Fruit fly (Drosophila melanogaster) whole organism, embryonic: Measurements from ENCODE around the gene pigs.

Experiments
- BEAF-32 ChIP-seq: fragments of 200-800 bp; sonication (Bioruptor generic); optimal IDR thresholded peaks from 3 replicates; lab custom pipeline; 2017; ENCODE audit warnings: missing biosample characterization, missing genetic modification characterization, mild to moderate bottlenecking, moderate library complexity, missing genetic modification reagents
- CG11093 ChIP-seq: fragments of 200-800 bp; sonication (Bioruptor generic); IDR thresholded peaks from 3 replicates; pipeline ENCODE4 v1.3.6; 2022; ENCODE audit warnings: missing biosample characterization, missing genetic modification characterization
- CG11247 ChIP-seq: fragments of 200-800 bp; sonication (Bioruptor generic); IDR thresholded peaks from 2 replicates; pipeline ENCODE4 v1.3.6; 2022; ENCODE audit warnings: missing biosample characterization, missing genetic modification characterization
- CG11456 ChIP-seq: fragments of 200-800 bp; sonication (Bioruptor generic); IDR thresholded peaks from 3 replicates; pipeline ENCODE4 v1.3.6; 2022; ENCODE audit warnings: missing biosample characterization, missing genetic modification characterization
- CG11560 ChIP-seq: fragments of 200-800 bp; sonication (Bioruptor generic); IDR thresholded peaks from 3 replicates; pipeline ENCODE4 v1.3.6; 2022; ENCODE audit warnings: missing biosample characterization, missing genetic modification characterization
- CG12104 ChIP-seq: fragments of 200-800 bp; sonication (Bioruptor generic); optimal IDR thresholded peaks from 3 replicates; lab custom pipeline; 2016; ENCODE audit warnings: missing biosample characterization, missing genetic modification characterization
- CG12659 ChIP-seq: fragments of 200-800 bp; sonication (Bioruptor generic); optimal IDR thresholded peaks from 3 replicates; lab custom pipeline; 2017; ENCODE audit warnings: mild to moderate bottlenecking, missing biosample characterization, missing genetic modification reagents, missing genetic modification characterization
- CG15011 ChIP-seq: fragments of 200-800 bp; sonication (Bioruptor generic); optimal IDR thresholded peaks from 3 replicates; lab custom pipeline; 2018; ENCODE audit warnings: missing biosample characterization, mild to moderate bottlenecking, missing genetic modification characterization
- CG1529 ChIP-seq: fragments of 200-800 bp; sonication (Bioruptor generic); optimal IDR thresholded peaks from 3 replicates; lab custom pipeline; 2018; ENCODE audit warnings: missing biosample characterization, missing genetic modification characterization
- CG16863 ChIP-seq: fragments of 200-800 bp; sonication (Bioruptor generic); optimal IDR thresholded peaks from 3 replicates; lab custom pipeline; 2016; ENCODE audit warnings: missing biosample characterization, missing genetic modification characterization
- CG1832 ChIP-seq: fragments of 200-800 bp; sonication (Bioruptor generic); optimal IDR thresholded peaks from 2 replicates; lab custom pipeline; 2017; ENCODE audit warnings: missing biosample characterization, mild to moderate bottlenecking, missing genetic modification characterization, inconsistent platforms
- CG18476 ChIP-seq: fragments of 200-800 bp; sonication (Bioruptor generic); optimal IDR thresholded peaks from 2 replicates; lab custom pipeline; 2016; ENCODE audit warnings: missing biosample characterization, mild to moderate bottlenecking, missing genetic modification characterization
- CG2120 ChIP-seq: fragments of 200-800 bp; sonication (Bioruptor generic); optimal IDR thresholded peaks from 3 replicates; lab custom pipeline; 2016; ENCODE audit warnings: missing biosample characterization, missing genetic modification characterization
- CG3065 ChIP-seq: fragments of 200-800 bp; sonication (Bioruptor generic); optimal IDR thresholded peaks from 2 replicates; lab custom pipeline; 2016; ENCODE audit warnings: missing biosample characterization, missing genetic modification characterization
- CG33557 ChIP-seq: fragments of 200-800 bp; sonication (Bioruptor generic); optimal IDR thresholded peaks from 2 replicates; lab custom pipeline; 2019; ENCODE audit warnings: missing biosample characterization, mild to moderate bottlenecking, missing genetic modification characterization, moderate library complexity
- CG3847 ChIP-seq: fragments of 200-800 bp; sonication (Bioruptor generic); IDR thresholded peaks from 2 replicates; pipeline ENCODE4 v1.3.6; 2022; ENCODE audit warnings: missing biosample characterization, missing genetic modification characterization
- CG6683 ChIP-seq: fragments of 200-800 bp; sonication (Bioruptor generic); optimal IDR thresholded peaks from 2 replicates; lab custom pipeline; 2017; ENCODE audit warnings: missing biosample characterization, mild to moderate bottlenecking, missing genetic modification characterization, missing genetic modification reagents
- CG6791 ChIP-seq: fragments of 200-800 bp; sonication (Bioruptor generic); IDR thresholded peaks from 3 replicates; pipeline ENCODE4 v1.3.6; 2022; ENCODE audit warnings: missing biosample characterization, missing genetic modification characterization; ENCODE audit not compliant: partially characterized antibody
- CG6813 ChIP-seq: fragments of 200-800 bp; sonication (Bioruptor generic); optimal IDR thresholded peaks from 2 replicates; lab custom pipeline; 2017; ENCODE audit warnings: missing biosample characterization, missing genetic modification characterization, mild to moderate bottlenecking, moderate library complexity, missing genetic modification reagents
- CG8089 ChIP-seq: fragments of 200-800 bp; sonication (Bioruptor generic); optimal IDR thresholded peaks from 3 replicates; lab custom pipeline; 2016; ENCODE audit warnings: missing biosample characterization, missing genetic modification characterization
- CG8944 ChIP-seq: fragments of 200-800 bp; sonication (Bioruptor generic); optimal IDR thresholded peaks from 3 replicates; lab custom pipeline; 2016; ENCODE audit warnings: missing biosample characterization, missing genetic modification characterization
- CG9727 ChIP-seq: fragments of 200-800 bp; sonication (Bioruptor generic); optimal IDR thresholded peaks from 3 replicates; lab custom pipeline; 2017; ENCODE audit warnings: missing biosample characterization, mild to moderate bottlenecking, missing genetic modification characterization
- Dll ChIP-seq: fragments of 200-800 bp; sonication (Bioruptor generic); IDR thresholded peaks from 4 replicates; pipeline ENCODE4 v1.3.6; 2022; ENCODE audit warnings: missing biosample characterization, missing genetic modification characterization; ENCODE audit not compliant: partially characterized antibody
- Dref ChIP-seq: fragments of 200-800 bp; sonication (Bioruptor generic); IDR thresholded peaks from 2 replicates; pipeline ENCODE4 v1.3.6; 2022; ENCODE audit warnings: missing biosample characterization, missing genetic modification characterization
- Ets65A ChIP-seq: fragments of 200-800 bp; sonication (Bioruptor generic); peaks from one replicate; lab custom pipeline; 2016; ENCODE audit warnings: missing biosample characterization, missing genetic modification characterization
- Fer3 ChIP-seq: fragments of 200-800 bp; sonication (Bioruptor generic); optimal IDR thresholded peaks from 2 replicates; lab custom pipeline; 2018; ENCODE audit warnings: missing biosample characterization, mild to moderate bottlenecking, missing genetic modification characterization, moderate library complexity
- Hmr ChIP-seq: fragments of 200-800 bp; sonication (Bioruptor generic); optimal IDR thresholded peaks from 3 replicates; lab custom pipeline; 2017; ENCODE audit warnings: mild to moderate bottlenecking, missing biosample characterization, missing genetic modification reagents, missing genetic modification characterization
- Mrtf ChIP-seq: fragments of 200-800 bp; sonication (Bioruptor generic); IDR thresholded peaks from 3 replicates; pipeline ENCODE4 v1.3.6; 2022; ENCODE audit warnings: missing biosample characterization, missing genetic modification characterization
- TFAM ChIP-seq: fragments of 200-800 bp; sonication (Bioruptor generic); optimal IDR thresholded peaks from 2 replicates; lab custom pipeline; 2017; ENCODE audit warnings: missing biosample characterization, missing genetic modification characterization, inconsistent platforms
- Trl ChIP-seq, 3 experiments: fragments of >200 bp in 2 of 3; fragments of 200-800 bp in 1 of 3; sonication (Bioruptor generic) in 1 of 3; optimal IDR thresholded peaks; 2 replicates in 1 of 3; 3 replicates in 2 of 3; lab custom pipeline; 2016 to 2017; ENCODE audit warnings: missing biosample characterization in 1 of 3, missing genetic modification characterization in 1 of 3
- Xrp1 ChIP-seq: fragments of 200-800 bp; sonication (Bioruptor generic); IDR thresholded peaks from 2 replicates; pipeline ENCODE4 v1.3.6; 2022; ENCODE audit warnings: missing biosample characterization, missing genetic modification characterization
- abd-A ChIP-seq: fragments of 200-800 bp; sonication (Bioruptor generic); optimal IDR thresholded peaks from 3 replicates; lab custom pipeline; 2019; ENCODE audit warnings: missing biosample characterization, mild to moderate bottlenecking, missing genetic modification characterization, moderate library complexity
- ash1 ChIP-seq: fragments of 200-800 bp; sonication (Bioruptor generic); optimal IDR thresholded peaks from 2 replicates; lab custom pipeline; 2018; ENCODE audit warnings: missing biosample characterization, mild to moderate bottlenecking, missing genetic modification characterization
- emc ChIP-seq: fragments of 200-800 bp; sonication (Bioruptor generic); optimal IDR thresholded peaks from 2 replicates; lab custom pipeline; 2016; ENCODE audit warnings: missing biosample characterization, missing genetic modification characterization
- esg ChIP-seq: fragments of 200-800 bp; sonication (Bioruptor generic); conservative IDR thresholded peaks from 2 replicates; pipeline ENCODE4 v1.3.6; 2022; ENCODE audit warnings: missing biosample characterization, missing genetic modification characterization
- hth ChIP-seq: fragments of >200 bp; optimal IDR thresholded peaks from 2 replicates; lab custom pipeline; 2017; ENCODE audit warnings: inconsistent platforms
- inv ChIP-seq: fragments of 200-800 bp; sonication (Bioruptor generic); IDR thresholded peaks from 2 replicates; pipeline ENCODE4 v1.3.6; 2022; ENCODE audit warnings: missing biosample characterization, missing genetic modification characterization; ENCODE audit not compliant: partially characterized antibody
- nerfin-2 ChIP-seq: fragments of 200-800 bp; sonication (Bioruptor generic); IDR thresholded peaks from 2 replicates; pipeline ENCODE4 v1.3.6; 2022; ENCODE audit warnings: missing biosample characterization, missing genetic modification characterization; ENCODE audit not compliant: partially characterized antibody
- otp ChIP-seq: fragments of 200-800 bp; sonication (Bioruptor generic); IDR thresholded peaks from 3 replicates; pipeline ENCODE4, ENCODE4 v1.3.6; 2022; ENCODE audit warnings: missing biosample characterization, missing genetic modification characterization
- peb ChIP-seq: fragments of 200-800 bp; sonication (Bioruptor generic); IDR thresholded peaks from 2 replicates; pipeline ENCODE4 v1.3.6; 2022; ENCODE audit warnings: missing biosample characterization, missing genetic modification characterization
- pita ChIP-seq: fragments of 200-800 bp; sonication (Bioruptor generic); optimal IDR thresholded peaks from 2 replicates; lab custom pipeline; 2017; ENCODE audit warnings: missing biosample characterization, mild to moderate bottlenecking, missing genetic modification characterization
- ranshi ChIP-seq: fragments of 200-800 bp; sonication (Bioruptor generic); IDR thresholded peaks from 2 replicates; pipeline ENCODE4 v1.3.6; 2022; ENCODE audit warnings: missing biosample characterization, missing genetic modification characterization
- rib ChIP-seq: fragments of 200-800 bp; sonication (Bioruptor generic); IDR thresholded peaks from 2 replicates; pipeline ENCODE4 v1.3.6; 2022; ENCODE audit warnings: missing biosample characterization, missing genetic modification characterization
- schlank ChIP-seq: fragments of 200-800 bp; sonication (Bioruptor generic); optimal IDR thresholded peaks from 2 replicates; lab custom pipeline; 2018; ENCODE audit warnings: missing biosample characterization, mild to moderate bottlenecking, missing genetic modification characterization
- stwl ChIP-seq: fragments of 200-800 bp; sonication (Bioruptor generic); optimal IDR thresholded peaks from 3 replicates; lab custom pipeline; 2018; ENCODE audit warnings: missing biosample characterization, mild to moderate bottlenecking, missing genetic modification characterization, moderate library complexity
- vvl ChIP-seq: fragments of 200-800 bp; sonication (Bioruptor generic); IDR thresholded peaks from 2 replicates; pipeline ENCODE4 v1.3.6; 2022; ENCODE audit warnings: missing biosample characterization, missing genetic modification characterization
- wek ChIP-seq: fragments of 200-800 bp; sonication (Bioruptor generic); optimal IDR thresholded peaks from 3 replicates; lab custom pipeline; 2018; ENCODE audit warnings: missing biosample characterization, mild to moderate bottlenecking, missing genetic modification characterization, moderate library complexity
- zen ChIP-seq: fragments of 200-800 bp; sonication (Bioruptor generic); optimal IDR thresholded peaks from 3 replicates; lab custom pipeline; 2018; ENCODE audit warnings: missing biosample characterization, mild to moderate bottlenecking, missing genetic modification characterization, moderate library complexity

Gene pigs

dm6 chrX:6678635-6679501, 79.0 kb downstream of the pigs start, which contains the start of gene ND-ASHI (continued):
- peak; percentile 91 for TF ChIP-seq CG15011
- peak; percentile 96 for TF ChIP-seq Fer3 (tag; lab: Kevin White, UChicago)
- peak; percentile 89 for TF ChIP-seq CG11560 (tag; lab: Robert Waterston, UW)
- TF ChIP-seq CG33557: peak; percentile 81
- TF ChIP-seq nerfin-2 (GFP tag; lab: Robert Waterston, UW): no peak
- peak; percentile 82 for TF ChIP-seq CG3065 (GFP tag; lab: Kevin White, UChicago)
- TF ChIP-seq CG6683 (GFP tag; lab: Kevin White, UChicago): peak; percentile 88
- peak; percentile 94 for TF ChIP-seq CG3847 (GFP tag; lab: Robert Waterston, UW)
- peak; percentile 93 for TF ChIP-seq CG18476 (GFP tag; lab: Kevin White, UChicago)
- peak; percentile 96 for TF ChIP-seq Xrp1
- peak; percentile 97 for TF ChIP-seq CG11247 (GFP tag; lab: Robert Waterston, UW)
- TF ChIP-seq CG11456 (GFP tag; lab: Robert Waterston, UW): peak; percentile 97
- peak; percentile 98 for TF ChIP-seq Hmr (GFP tag; lab: Kevin White, UChicago)
- TF ChIP-seq stwl (tag; lab: Kevin White, UChicago): peak; percentile 9
- TF ChIP-seq CG9727 (GFP tag; lab: Kevin White, UChicago): peak; percentile 95
- peak; percentile 90 for TF ChIP-seq peb (GFP tag; lab: Robert Waterston, UW)
- TF ChIP-seq CG11093 (GFP tag; lab: Robert Waterston, UW): peak; percentile 92
- peak; percentile 52 for TF ChIP-seq TFAM (GFP tag; lab: Kevin White, UChicago)
- TF ChIP-seq emc (GFP tag; lab: Kevin White, UChicago): peak; percentile 88
- TF ChIP-seq schlank (tag; lab: Kevin White, UChicago): peak; percentile 97
- TF ChIP-seq ranshi (GFP tag; lab: Robert Waterston, UW): peak; percentile 96
- TF ChIP-seq hth (lab: Kevin White, UChicago): no peak
- peak; percentile 89 for TF ChIP-seq esg (GFP tag; lab: Robert Waterston, UW)
- TF ChIP-seq CG12104 (GFP tag; lab: Kevin White, UChicago): peak; percentile 90
- TF ChIP-seq CG8089 (GFP tag; lab: Kevin White, UChicago): peak; percentile 79
- TF ChIP-seq CG6791 (GFP tag; lab: Robert Waterston, UW): no peak
- TF ChIP-seq zen (tag; lab: Kevin White, UChicago): peak; percentile 84
- peak; percentile 98 for TF ChIP-seq CG2120
- TF ChIP-seq otp (GFP tag; lab: Robert Waterston, UW): peak; percentile 94
- TF ChIP-seq Dll (GFP tag; lab: Robert Waterston, UW): no peak
- no peak for TF ChIP-seq inv (GFP tag; lab: Robert Waterston, UW)
- peak; percentile 87 for TF ChIP-seq wek (GFP tag; lab: Kevin White, UChicago)
- TF ChIP-seq Trl (optimal IDR thresholded peaks at IDR 0.05; lab: Kevin White, UChicago): no peak
- TF ChIP-seq Trl (GFP tag; optimal IDR thresholded peaks at IDR 0.05; lab: Kevin White, UChicago): peak; percentile 90
- no peak for TF ChIP-seq CG1832 (GFP tag; lab: Kevin White, UChicago)
- TF ChIP-seq CG12659 (GFP tag; lab: Kevin White, UChicago): peak; percentile 96
- TF ChIP-seq Ets65A (GFP tag; lab: Kevin White, UChicago): peak; percentile 98
- TF ChIP-seq vvl (GFP tag; lab: Robert Waterston, UW): peak; percentile 99
- no peak for TF ChIP-seq pita
- TF ChIP-seq CG8944: peak; percentile 83
- peak; percentile 87 for TF ChIP-seq CG1529 (GFP tag; lab: Kevin White, UChicago)
- TF ChIP-seq CG16863 (GFP tag; lab: Kevin White, UChicago): peak; percentile 85
- peak; percentile 45 for TF ChIP-seq Dref
- TF ChIP-seq ash1 (GFP tag; lab: Kevin White, UChicago): peak; percentile 91
- peak; percentile 93 for TF ChIP-seq Mrtf (GFP tag; lab: Robert Waterston, UW)
- TF ChIP-seq abd-A (tag; lab: Kevin White, UChicago): no peak
- peak; percentile 96 for TF ChIP-seq rib (GFP tag; lab: Robert Waterston, UW)
- TF ChIP-seq BEAF-32 (GFP tag; lab: Kevin White, UChicago): no peak
- peak; percentile 96 for TF ChIP-seq CG6813 (GFP tag; lab: Kevin White, UChicago)
